Fruit fly (Drosophila melanogaster) whole organism, embryonic: ENCODE results near the gene CG34107.

Experiments used
- Antp ChIP-seq: fragments of 200-800 bp; sonication (Bioruptor generic); optimal IDR thresholded peaks from 3 replicates; lab custom pipeline; 2016; ENCODE audit warnings: missing biosample characterization, missing genetic modification characterization
- CG1024 ChIP-seq: fragments of 200-800 bp; sonication (Bioruptor generic); IDR thresholded peaks from 2 replicates; pipeline ENCODE4 v1.3.6; 2022; ENCODE audit warnings: missing biosample characterization, missing genetic modification characterization
- CG10462 ChIP-seq: fragments of 200-800 bp; sonication (Bioruptor generic); optimal IDR thresholded peaks from 2 replicates; lab custom pipeline; 2016; ENCODE audit warnings: missing biosample characterization, missing genetic modification characterization
- CG10543 ChIP-seq: fragments of 200-800 bp; sonication (Bioruptor generic); optimal IDR thresholded peaks from 3 replicates; lab custom pipeline; 2017; ENCODE audit warnings: missing biosample characterization, mild to moderate bottlenecking, missing genetic modification characterization, moderate library complexity
- CG11247 ChIP-seq: fragments of 200-800 bp; sonication (Bioruptor generic); IDR thresholded peaks from 2 replicates; pipeline ENCODE4 v1.3.6; 2022; ENCODE audit warnings: missing biosample characterization, missing genetic modification characterization
- CG14014 ChIP-seq: fragments of 200-800 bp; sonication (Bioruptor generic); IDR thresholded peaks from 2 replicates; pipeline ENCODE4 v1.3.6; 2022; ENCODE audit warnings: missing biosample characterization, missing genetic modification characterization
- CG14710 ChIP-seq: fragments of 200-800 bp; sonication (Bioruptor generic); optimal IDR thresholded peaks from 3 replicates; lab custom pipeline; 2019; ENCODE audit warnings: missing biosample characterization, mild to moderate bottlenecking, missing genetic modification characterization, moderate library complexity
- CG15073 ChIP-seq: fragments of 200-800 bp; sonication (Bioruptor generic); optimal IDR thresholded peaks from 2 replicates; lab custom pipeline; 2016; ENCODE audit warnings: missing biosample characterization, missing genetic modification characterization
- CG16779 ChIP-seq: fragments of 200-800 bp; sonication (Bioruptor generic); IDR thresholded peaks from 2 replicates; pipeline ENCODE4 v1.3.6; 2022; ENCODE audit warnings: missing biosample characterization, missing genetic modification characterization
- CG31441 ChIP-seq: fragments of 200-800 bp; sonication (Bioruptor generic); IDR thresholded peaks from 2 replicates; pipeline ENCODE4 v1.3.6; 2022; ENCODE audit warnings: missing biosample characterization, missing genetic modification characterization
- CG3281 ChIP-seq: fragments of 200-800 bp; sonication (Bioruptor generic); optimal IDR thresholded peaks from 3 replicates; lab custom pipeline; 2017; ENCODE audit warnings: missing biosample characterization, mild to moderate bottlenecking, missing genetic modification characterization
- CG33213 ChIP-seq: fragments of 200-800 bp; sonication (Bioruptor generic); optimal IDR thresholded peaks from 3 replicates; lab custom pipeline; 2016; ENCODE audit warnings: missing biosample characterization, missing genetic modification characterization
- CG34376 ChIP-seq: fragments of 200-800 bp; sonication (Bioruptor generic); optimal IDR thresholded peaks from 2 replicates; lab custom pipeline; 2018; ENCODE audit warnings: missing biosample characterization, mild to moderate bottlenecking, missing genetic modification characterization
- CG3726 ChIP-seq: fragments of 200-800 bp; sonication (Bioruptor generic); IDR thresholded peaks from 3 replicates; pipeline ENCODE4, ENCODE4 v1.3.6; 2022; ENCODE audit warnings: missing biosample characterization, missing genetic modification characterization
- CG4617 ChIP-seq: fragments of 200-800 bp; sonication (Bioruptor generic); optimal IDR thresholded peaks from 3 replicates; lab custom pipeline; 2016; ENCODE audit warnings: missing biosample characterization, missing genetic modification characterization, borderline replicate concordance
- CG6272 ChIP-seq: fragments of 200-800 bp; sonication (Bioruptor generic); IDR thresholded peaks from 2 replicates; pipeline ENCODE4 v1.3.6; 2022; ENCODE audit warnings: missing biosample characterization, missing genetic modification characterization
- CG7357 ChIP-seq: fragments of 200-800 bp; sonication (Bioruptor generic); IDR thresholded peaks from 3 replicates; pipeline ENCODE4 v1.3.6; 2022; ENCODE audit warnings: missing biosample characterization, missing genetic modification characterization
- CG7556 ChIP-seq: fragments of 200-800 bp; sonication (Bioruptor generic); optimal IDR thresholded peaks from 2 replicates; lab custom pipeline; 2017; ENCODE audit warnings: missing biosample characterization, mild to moderate bottlenecking, missing genetic modification characterization
- CG7839 ChIP-seq: fragments of 200-800 bp; sonication (Bioruptor generic); optimal IDR thresholded peaks from 3 replicates; lab custom pipeline; 2018; ENCODE audit warnings: missing biosample characterization, mild to moderate bottlenecking, missing genetic modification characterization, moderate library complexity
- Camta ChIP-seq: fragments of 200-800 bp; sonication (Bioruptor generic); optimal IDR thresholded peaks from 2 replicates; lab custom pipeline; 2016; ENCODE audit warnings: missing biosample characterization, missing genetic modification characterization
- Dref ChIP-seq: fragments of 200-800 bp; sonication (Bioruptor generic); IDR thresholded peaks from 2 replicates; pipeline ENCODE4 v1.3.6; 2022; ENCODE audit warnings: missing biosample characterization, missing genetic modification characterization
- HHEX ChIP-seq: fragments of 200-800 bp; sonication (Bioruptor generic); optimal IDR thresholded peaks from 3 replicates; lab custom pipeline; 2017; ENCODE audit warnings: missing biosample characterization, mild to moderate bottlenecking, missing genetic modification characterization, missing genetic modification reagents
- Hey ChIP-seq: fragments of 200-800 bp; sonication (Bioruptor generic); optimal IDR thresholded peaks from 3 replicates; lab custom pipeline; 2018; ENCODE audit warnings: missing biosample characterization, mild to moderate bottlenecking, missing genetic modification characterization
- Mad ChIP-seq: fragments of 200-800 bp; sonication (Bioruptor generic); optimal IDR thresholded peaks from 2 replicates; lab custom pipeline; 2016; ENCODE audit warnings: missing biosample characterization, missing genetic modification characterization
- NC2α ChIP-seq: fragments of 200-800 bp; sonication (Bioruptor generic); optimal IDR thresholded peaks from 2 replicates; lab custom pipeline; 2016; ENCODE audit warnings: missing biosample characterization, missing genetic modification characterization
- Oaz ChIP-seq: fragments of 200-800 bp; sonication (Bioruptor generic); IDR thresholded peaks from 2 replicates; pipeline ENCODE4 v1.3.6; 2022; ENCODE audit warnings: missing biosample characterization, missing genetic modification characterization
- Rx ChIP-seq: fragments of 200-800 bp; sonication (Bioruptor generic); IDR thresholded peaks from 2 replicates; pipeline ENCODE4 v1.3.6; 2022; ENCODE audit warnings: missing biosample characterization, missing genetic modification characterization
- Side ChIP-seq: fragments of 200-800 bp; sonication (Bioruptor generic); optimal IDR thresholded peaks from 2 replicates; lab custom pipeline; 2016; ENCODE audit warnings: missing biosample characterization, missing genetic modification characterization
- Spps ChIP-seq: fragments of 200-800 bp; sonication (Bioruptor generic); optimal IDR thresholded peaks from 2 replicates; lab custom pipeline; 2018; ENCODE audit warnings: missing biosample characterization, mild to moderate bottlenecking, missing genetic modification characterization
- Xrp1 ChIP-seq: fragments of 200-800 bp; sonication (Bioruptor generic); IDR thresholded peaks from 2 replicates; pipeline ENCODE4 v1.3.6; 2022; ENCODE audit warnings: missing biosample characterization, missing genetic modification characterization
- ara ChIP-seq: fragments of 200-800 bp; sonication (Bioruptor generic); IDR thresholded peaks from 2 replicates; pipeline ENCODE4 v1.3.6; 2022; ENCODE audit warnings: missing biosample characterization, missing genetic modification characterization
- br ChIP-seq: fragments of >200 bp; optimal IDR thresholded peaks from 2 replicates; lab custom pipeline; 2017
- btn ChIP-seq: fragments of 200-800 bp; sonication (Bioruptor generic); optimal IDR thresholded peaks from 2 replicates; lab custom pipeline; 2016; ENCODE audit warnings: missing biosample characterization, missing genetic modification characterization
- fru ChIP-seq: fragments of >200 bp; optimal IDR thresholded peaks from 2 replicates; lab custom pipeline; 2017
- gcm2 ChIP-seq: fragments of 200-800 bp; sonication (Bioruptor generic); optimal IDR thresholded peaks from 2 replicates; lab custom pipeline; 2016; ENCODE audit warnings: missing biosample characterization, missing genetic modification characterization
- gsb ChIP-seq: fragments of 200-800 bp; sonication (Bioruptor generic); IDR thresholded peaks from 2 replicates; pipeline ENCODE4 v1.3.6; 2022; ENCODE audit warnings: missing biosample characterization, missing genetic modification characterization
- h ChIP-seq: fragments of >200 bp; optimal IDR thresholded peaks from 2 replicates; lab custom pipeline; 2017
- her ChIP-seq: fragments of 200-800 bp; sonication (Bioruptor generic); optimal IDR thresholded peaks from 2 replicates; lab custom pipeline; 2016; ENCODE audit warnings: missing biosample characterization, missing genetic modification characterization
- kah ChIP-seq: fragments of 200-800 bp; sonication (Bioruptor generic); optimal IDR thresholded peaks from 2 replicates; lab custom pipeline; 2018; ENCODE audit warnings: missing biosample characterization, mild to moderate bottlenecking, missing genetic modification characterization
- lov ChIP-seq, 2 experiments: fragments of 200-800 bp in 1 of 2; fragments of >200 bp in 1 of 2; sonication (Bioruptor generic) in 1 of 2; IDR thresholded peaks in 1 of 2; optimal IDR thresholded peaks in 1 of 2; 2 replicates in 1 of 2; 3 replicates in 1 of 2; pipeline versions ENCODE4 v1.3.6 to Lab custom; 2017 to 2022; ENCODE audit warnings: missing biosample characterization in 1 of 2, missing genetic modification characterization in 1 of 2
- nau ChIP-seq: fragments of 200-800 bp; sonication (Bioruptor generic); optimal IDR thresholded peaks from 3 replicates; lab custom pipeline; 2017; ENCODE audit warnings: missing biosample characterization, mild to moderate bottlenecking, missing genetic modification characterization, missing genetic modification reagents
- onecut ChIP-seq: fragments of 200-800 bp; sonication (Bioruptor generic); IDR thresholded peaks from 2 replicates; pipeline ENCODE4 v1.3.6; 2022; ENCODE audit warnings: missing biosample characterization, missing genetic modification characterization
- otp ChIP-seq: fragments of 200-800 bp; sonication (Bioruptor generic); IDR thresholded peaks from 3 replicates; pipeline ENCODE4, ENCODE4 v1.3.6; 2022; ENCODE audit warnings: missing biosample characterization, missing genetic modification characterization
- p53 ChIP-seq: fragments of 200-800 bp; sonication (Bioruptor generic); optimal IDR thresholded peaks from 2 replicates; lab custom pipeline; 2016; ENCODE audit warnings: missing biosample characterization, missing genetic modification characterization
- pfk ChIP-seq: fragments of 200-800 bp; sonication (Bioruptor generic); optimal IDR thresholded peaks from 2 replicates; lab custom pipeline; 2018; ENCODE audit warnings: missing biosample characterization, mild to moderate bottlenecking, missing genetic modification characterization, moderate library complexity
- pho ChIP-seq: fragments of 200-800 bp; sonication (Bioruptor generic); optimal IDR thresholded peaks from 2 replicates; lab custom pipeline; 2016; ENCODE audit warnings: missing biosample characterization, missing genetic modification characterization
- ranshi ChIP-seq: fragments of 200-800 bp; sonication (Bioruptor generic); IDR thresholded peaks from 2 replicates; pipeline ENCODE4 v1.3.6; 2022; ENCODE audit warnings: missing biosample characterization, missing genetic modification characterization
- sd ChIP-seq: fragments of 200-800 bp; sonication (Bioruptor generic); optimal IDR thresholded peaks from 3 replicates; lab custom pipeline; 2018; ENCODE audit warnings: missing biosample characterization, mild to moderate bottlenecking, missing genetic modification characterization, moderate library complexity
- sima ChIP-seq: fragments of 200-800 bp; sonication (Bioruptor generic); optimal IDR thresholded peaks from 2 replicates; lab custom pipeline; 2016; ENCODE audit warnings: missing biosample characterization, missing genetic modification characterization
- sr ChIP-seq: fragments of 200-800 bp; sonication (Bioruptor generic); IDR thresholded peaks from 3 replicates; pipeline ENCODE4 v1.3.6; 2022; ENCODE audit warnings: missing biosample characterization, missing genetic modification characterization
- tap ChIP-seq: fragments of 200-800 bp; optimal IDR thresholded peaks from 3 replicates; lab custom pipeline; 2019; ENCODE audit warnings: missing biosample characterization, mild to moderate bottlenecking, missing genetic modification characterization, moderate library complexity
- tio ChIP-seq: fragments of 200-800 bp; sonication (Bioruptor generic); optimal IDR thresholded peaks from 2 replicates; lab custom pipeline; 2017; ENCODE audit warnings: missing biosample characterization, missing genetic modification characterization, inconsistent platforms
- tll ChIP-seq, 2 experiments: fragments of 200-800 bp in 1 of 2; fragments of >200 bp in 1 of 2; sonication (Bioruptor generic) in 1 of 2; optimal IDR thresholded peaks; 2 replicates each; lab custom pipeline; 2017 to 2019; ENCODE audit warnings: missing biosample characterization in 2 of 2, missing genetic modification characterization in 2 of 2, mild to moderate bottlenecking in 1 of 2, moderate library complexity in 1 of 2

The CG34107 gene

DNA sequence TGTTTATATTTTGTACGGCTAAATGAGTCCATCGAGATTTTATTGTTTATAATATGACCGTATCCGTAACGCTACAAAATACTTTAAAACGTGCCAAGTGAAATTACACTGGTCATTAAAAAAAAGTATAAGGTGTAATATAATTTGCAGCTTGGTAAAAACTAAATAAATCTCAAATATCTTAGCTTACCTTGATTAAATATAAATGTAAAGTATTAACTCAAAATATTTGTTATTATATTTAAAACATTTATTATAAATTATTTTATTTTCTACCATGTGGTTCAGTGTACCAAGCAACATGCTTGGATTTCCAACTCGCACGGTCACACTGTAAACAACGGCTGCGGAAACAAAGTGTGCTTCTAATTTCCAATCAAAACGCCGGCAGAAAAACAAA lies 37.1 kb downstream of the CG34107 start, which contains the start of the genes Sirt6 and pont (continued):
- TF ChIP-seq Dref: no peak
- TF ChIP-seq h (lab: Kevin White, UChicago): no peak
- TF ChIP-seq Hey: no peak
- no peak for TF ChIP-seq NC2α (GFP tag; lab: Kevin White, UChicago)
- TF ChIP-seq br (lab: Kevin White, UChicago): no peak
- TF ChIP-seq btn (GFP tag; lab: Kevin White, UChicago): no peak
- peak; percentile 44 for TF ChIP-seq pho (GFP tag; lab: Kevin White, UChicago)
- TF ChIP-seq lov (optimal IDR thresholded peaks at IDR 0.05; lab: Kevin White, UChicago): no peak
- TF ChIP-seq lov (GFP tag; IDR thresholded peaks at IDR 0.05; lab: Robert Waterston, UW): no peak
- peak; percentile 76 for TF ChIP-seq kah
- no peak for TF ChIP-seq Oaz (GFP tag; lab: Robert Waterston, UW)
- TF ChIP-seq ranshi (GFP tag; lab: Robert Waterston, UW): no peak
- no peak for TF ChIP-seq sr (GFP tag; lab: Robert Waterston, UW)
- peak; percentile 80 for TF ChIP-seq CG4617 (GFP tag; lab: Kevin White, UChicago)
- TF ChIP-seq Antp (GFP tag; lab: Kevin White, UChicago): peak; percentile 50
- TF ChIP-seq sima (GFP tag; lab: Kevin White, UChicago): no peak
- TF ChIP-seq Side (GFP tag; lab: Kevin White, UChicago): peak; percentile 31
- peak; percentile 99 for TF ChIP-seq CG14710
- no peak for TF ChIP-seq Rx (GFP tag; lab: Robert Waterston, UW)
- no peak for TF ChIP-seq fru (lab: Kevin White, UChicago)
- no peak for TF ChIP-seq Xrp1 (GFP tag; lab: Robert Waterston, UW)
- TF ChIP-seq CG11247 (GFP tag; lab: Robert Waterston, UW): no peak
- peak; percentile 92 for TF ChIP-seq HHEX
- TF ChIP-seq CG10462 (GFP tag; lab: Kevin White, UChicago): peak; percentile 88
- peak; percentile 95 for TF ChIP-seq CG7556 (GFP tag; lab: Kevin White, UChicago)
- TF ChIP-seq CG1024 (GFP tag; lab: Robert Waterston, UW): no peak
- TF ChIP-seq CG3281 (GFP tag; lab: Kevin White, UChicago): peak; percentile 89
- TF ChIP-seq Spps: peak; percentile 95
- no peak for TF ChIP-seq her (GFP tag; lab: Kevin White, UChicago)
- TF ChIP-seq CG34376 (GFP tag; lab: Kevin White, UChicago): peak; percentile 76
- no peak for TF ChIP-seq gcm2
- no peak for TF ChIP-seq p53 (GFP tag; lab: Kevin White, UChicago)
- TF ChIP-seq CG7839 (tag; lab: Kevin White, UChicago): peak; percentile 98
- TF ChIP-seq ara (GFP tag; lab: Robert Waterston, UW): no peak
- peak; percentile 37 for TF ChIP-seq Mad (GFP tag; lab: Kevin White, UChicago)
- no peak for TF ChIP-seq gsb (GFP tag; lab: Robert Waterston, UW)
- no peak for TF ChIP-seq CG31441 (GFP tag; lab: Robert Waterston, UW)
- TF ChIP-seq CG15073: peak; percentile 58
- no peak for TF ChIP-seq CG16779 (GFP tag; lab: Robert Waterston, UW)
- TF ChIP-seq tio (GFP tag; lab: Kevin White, UChicago): peak; percentile 90
- TF ChIP-seq CG14014: no peak
- TF ChIP-seq tll (GFP tag; optimal IDR thresholded peaks at IDR 0.05; lab: Kevin White, UChicago): peak in 1 of 2 experiments; percentile 43
- TF ChIP-seq CG3726: no peak
- peak; percentile 83 for TF ChIP-seq onecut (GFP tag; lab: Robert Waterston, UW)
- no peak for TF ChIP-seq otp (GFP tag; lab: Robert Waterston, UW)
- peak; percentile 70 for TF ChIP-seq CG10543 (GFP tag; lab: Kevin White, UChicago)
- TF ChIP-seq CG6272 (GFP tag; lab: Robert Waterston, UW): peak; percentile 97
- peak; percentile 37 for TF ChIP-seq Camta (GFP tag; lab: Kevin White, UChicago)
- TF ChIP-seq nau (GFP tag; lab: Kevin White, UChicago): peak; percentile 74
- TF ChIP-seq sd (tag; lab: Kevin White, UChicago): peak; percentile 89
- no peak for TF ChIP-seq pfk (GFP tag; lab: Kevin White, UChicago)
- peak; percentile 14 for TF ChIP-seq CG33213
- TF ChIP-seq tap: peak; percentile 95
- peak; percentile 91 for TF ChIP-seq CG7357 (GFP tag; lab: Robert Waterston, UW)
